Fruit fly (Drosophila melanogaster): ENCODE results near the gene CG34161.

Gene CG34161

dm6 chr2L:10577692-10578091 lies 3.8 kb downstream of the CG34161 start, which contains the start of gene w-cup:
Gene w-cup (minus strand): TSS chr2L:10577792.
- TF ChIP-seq lola (GFP tag; optimal IDR thresholded peaks at IDR 0.05) (no peak), GATAd (GFP tag; optimal IDR thresholded peaks at IDR 0.05) (no peak), dmrt93B (GFP tag; optimal IDR thresholded peaks at IDR 0.05) (no peak), HLH106 (tag; optimal IDR thresholded peaks at IDR 0.05) (no peak), psq (GFP tag; optimal IDR thresholded peaks at IDR 0.05) (no peak), CG9705 (GFP tag; optimal IDR thresholded peaks at IDR 0.05) (no peak), Vsx2 (GFP tag; optimal IDR thresholded peaks at IDR 0.05; ENCODE audit: partially characterized antibody) (no peak), Hr83 (GFP tag; optimal IDR thresholded peaks at IDR 0.05; ENCODE audit: poor library complexity, severe bottlenecking) (no peak), ey (GFP tag; optimal IDR thresholded peaks at IDR 0.05) (no peak), sage (GFP tag; optimal IDR thresholded peaks at IDR 0.05) (no peak), N (GFP tag; optimal IDR thresholded peaks at IDR 0.05) (no peak), dsf (GFP tag; optimal IDR thresholded peaks at IDR 0.05; ENCODE audit: borderline replicate concordance) (no peak), Rel (GFP tag; optimal IDR thresholded peaks at IDR 0.05) (no peak), Rel (tag; optimal IDR thresholded peaks at IDR 0.05) (no peak), jim (GFP tag; optimal IDR thresholded peaks at IDR 0.05) (no peak), Dfd (GFP tag; optimal IDR thresholded peaks at IDR 0.05) (no peak), Sp1 (GFP tag; optimal IDR thresholded peaks at IDR 0.05) (no peak), fru (GFP tag; optimal IDR thresholded peaks at IDR 0.05) (no peak), sv (GFP tag; optimal IDR thresholded peaks at IDR 0.05) (no peak), Hr78 (GFP tag; optimal IDR thresholded peaks at IDR 0.05) (no peak)

- TF ChIP-seq usp (GFP tag; optimal IDR thresholded peaks at IDR 0.05): no peak
- no peak for TF ChIP-seq fru (GFP tag; optimal IDR thresholded peaks at IDR 0.05)
Measured at dm6 chr2L:10566955-10567354, 14.5 kb downstream of the CG34161 start, which contains the start of gene CG6138. Gene CG6138 (plus strand): TSS chr2L:10567255.

- no peak for TF ChIP-seq sv (GFP tag; optimal IDR thresholded peaks at IDR 0.05)
- no peak for TF ChIP-seq Hr78 (GFP tag; optimal IDR thresholded peaks at IDR 0.05)
- TF ChIP-seq ey (GFP tag; optimal IDR thresholded peaks at IDR 0.05): peak; percentile 20
- TF ChIP-seq Myc (optimal IDR thresholded peaks at IDR 0.05): no peak
- TF ChIP-seq h (GFP tag; optimal IDR thresholded peaks at IDR 0.05): peak; percentile 34
- no peak for TF ChIP-seq dl (GFP tag; optimal IDR thresholded peaks at IDR 0.05; ENCODE audit: insufficient read depth in 1 of 2, partially characterized antibody in 2 of 2)
- no peak for TF ChIP-seq CG32264 (GFP tag; optimal IDR thresholded peaks at IDR 0.05)
- TF ChIP-seq Jra (GFP tag; optimal IDR thresholded peaks at IDR 0.05): no peak
- TF ChIP-seq Sp1 (GFP tag; optimal IDR thresholded peaks at IDR 0.05): no peak
- TF ChIP-seq CrebA (GFP tag; optimal IDR thresholded peaks at IDR 0.05; ENCODE audit: borderline replicate concordance): no peak
- TF ChIP-seq Mio (GFP tag; optimal IDR thresholded peaks at IDR 0.05): no peak
- TF ChIP-seq fru (GFP tag; optimal IDR thresholded peaks at IDR 0.05): peak; percentile 47
- TF ChIP-seq Hnf4 (GFP tag; optimal IDR thresholded peaks at IDR 0.05): no peak
- TF ChIP-seq HLH106 (tag; optimal IDR thresholded peaks at IDR 0.05): peak; percentile 2
- peak; percentile 10 for TF ChIP-seq OdsH (GFP tag; optimal IDR thresholded peaks at IDR 0.05)
- TF ChIP-seq Vsx2 (GFP tag; optimal IDR thresholded peaks at IDR 0.05; ENCODE audit: partially characterized antibody): no peak
- TF ChIP-seq lola (GFP tag; optimal IDR thresholded peaks at IDR 0.05): no peak
- no peak for TF ChIP-seq brk (GFP tag; optimal IDR thresholded peaks at IDR 0.05)
- no peak for TF ChIP-seq woc (GFP tag; optimal IDR thresholded peaks at IDR 0.05)
- TF ChIP-seq Rel (GFP tag; optimal IDR thresholded peaks at IDR 0.05): no peak
- no peak for TF ChIP-seq Rel (tag; optimal IDR thresholded peaks at IDR 0.05)
- TF ChIP-seq CG9705 (GFP tag; optimal IDR thresholded peaks at IDR 0.05): no peak
- TF ChIP-seq Hr83 (GFP tag; optimal IDR thresholded peaks at IDR 0.05; ENCODE audit: poor library complexity, severe bottlenecking): no peak
- no peak for TF ChIP-seq Dfd (GFP tag; optimal IDR thresholded peaks at IDR 0.05)
- no peak for TF ChIP-seq dmrt93B (GFP tag; optimal IDR thresholded peaks at IDR 0.05)
- no peak for TF ChIP-seq br (GFP tag; optimal IDR thresholded peaks at IDR 0.05)
- TF ChIP-seq Dif (GFP tag; optimal IDR thresholded peaks at IDR 0.05; ENCODE audit: partially characterized antibody): no peak
- TF ChIP-seq usp (GFP tag; optimal IDR thresholded peaks at IDR 0.05): no peak
- no peak for TF ChIP-seq GATAd (GFP tag; optimal IDR thresholded peaks at IDR 0.05)
- no peak for TF ChIP-seq jim (GFP tag; optimal IDR thresholded peaks at IDR 0.05)
- no peak for TF ChIP-seq Abd-B (GFP tag; optimal IDR thresholded peaks at IDR 0.05)
- no peak for TF ChIP-seq pan (optimal IDR thresholded peaks at IDR 0.05)
- no peak for TF ChIP-seq N (GFP tag; optimal IDR thresholded peaks at IDR 0.05)
- no peak for TF ChIP-seq psq (GFP tag; optimal IDR thresholded peaks at IDR 0.05)
- no peak for TF ChIP-seq tai (GFP tag; optimal IDR thresholded peaks at IDR 0.05)
- TF ChIP-seq foxo (GFP tag; optimal IDR thresholded peaks at IDR 0.05): peak in 1 of 2 experiments; percentile 15
- TF ChIP-seq rgr (GFP tag; optimal IDR thresholded peaks at IDR 0.05): peak; percentile 28
- TF ChIP-seq dsf (GFP tag; optimal IDR thresholded peaks at IDR 0.05; ENCODE audit: borderline replicate concordance): no peak
- TF ChIP-seq sage (GFP tag; optimal IDR thresholded peaks at IDR 0.05): no peak
Measured at dm6 chr2L:10565674-10566073, 15.8 kb downstream of the CG34161 start.

Measured in whole organism, wandering third instar larva.